Worm (Caenorhabditis elegans): ENCODE measurements around the gene rict-1.

Gene rict-1

DNA sequence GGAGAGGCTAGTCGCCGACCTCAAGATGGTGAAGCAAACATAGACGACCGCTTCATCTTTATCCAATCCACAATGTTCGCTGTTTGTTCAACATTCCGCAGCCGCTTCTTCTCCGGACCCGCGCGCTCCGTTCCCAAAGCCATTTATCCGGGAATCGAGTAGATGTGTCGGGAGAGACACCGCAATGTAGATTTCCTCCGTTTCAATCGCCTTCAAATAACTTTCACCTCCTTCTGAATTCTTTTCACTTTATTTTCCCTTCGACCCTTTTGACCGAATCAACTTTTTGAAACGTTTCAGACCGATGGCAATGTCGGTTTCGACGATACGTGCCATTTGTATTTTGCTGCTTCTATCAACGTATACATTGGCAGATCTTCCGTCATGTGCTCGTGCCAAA, 8.9 kb downstream of the rict-1 start, which contains the start of gene pqn-32:
Gene pqn-32 (plus strand): TSS at position 301 of the 400 bp plus-strand sequence.
- TF ChIP-seq lin-39 (tag; optimal IDR thresholded peaks at IDR 0.05) (no peak), nhr-11 (tag; optimal IDR thresholded peaks at IDR 0.05) (no peak), tbx-2 (tag; optimal IDR thresholded peaks at IDR 0.05) (no peak), ztf-11 (tag; optimal IDR thresholded peaks at IDR 0.05) (no peak), lin-15B (tag; optimal IDR thresholded peaks at IDR 0.05) (no peak), nhr-28 (tag; optimal IDR thresholded peaks at IDR 0.05) (no peak), fos-1 (tag; optimal IDR thresholded peaks at IDR 0.05) (no peak), nhr-77 (tag; optimal IDR thresholded peaks at IDR 0.05) (no peak), elt-2 (tag; optimal IDR thresholded peaks at IDR 0.05) (no peak), mdl-1 (tag; optimal IDR thresholded peaks at IDR 0.05) (no peak), ceh-16 (tag; optimal IDR thresholded peaks at IDR 0.05) (no peak), nhr-25 (tag; optimal IDR thresholded peaks at IDR 0.05) (no peak), eor-1 (tag; optimal IDR thresholded peaks at IDR 0.05) (no peak), skn-1 (tag; optimal IDR thresholded peaks at IDR 0.05) (no peak), lsy-12 (tag; optimal IDR thresholded peaks at IDR 0.05) (no peak)

DNA sequence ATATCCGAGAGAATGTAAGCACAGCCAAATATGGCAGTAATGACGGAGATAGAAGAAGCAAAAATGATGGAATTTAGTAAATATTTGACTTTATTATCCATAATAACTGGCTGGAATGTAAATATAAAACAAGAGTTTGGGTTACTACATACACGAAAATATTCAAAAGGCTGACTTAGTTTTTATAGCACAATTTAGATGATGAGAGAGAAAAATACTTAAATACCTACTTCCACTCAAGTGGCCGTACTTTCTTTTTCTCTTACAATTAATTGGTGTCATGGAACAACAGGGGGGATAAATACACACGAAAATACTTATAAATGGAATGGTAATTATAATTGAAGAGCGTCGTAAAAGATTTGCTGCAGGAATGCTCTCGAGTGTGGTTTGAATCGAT, 18.4 kb downstream of the rict-1 start, which contains the start of gene col-86:
Gene col-86 (minus strand): TSS at position 101 of the 400 bp plus-strand sequence.
- no peak for TF ChIP-seq elt-3 (tag; optimal IDR thresholded peaks at IDR 0.05)
- TF ChIP-seq ztf-4 (tag; optimal IDR thresholded peaks at IDR 0.05) = no peak
- TF ChIP-seq ceh-28 (tag; optimal IDR thresholded peaks at IDR 0.05) = no peak
- no peak for TF ChIP-seq sea-2 (GFP tag; optimal IDR thresholded peaks at IDR 0.05)
- no peak for TF ChIP-seq elt-2 (tag; optimal IDR thresholded peaks at IDR 0.05)
- TF ChIP-seq pqm-1 (tag; optimal IDR thresholded peaks at IDR 0.05) = no peak
- TF ChIP-seq hmg-11 (tag; optimal IDR thresholded peaks at IDR 0.05) = no peak

DNA sequence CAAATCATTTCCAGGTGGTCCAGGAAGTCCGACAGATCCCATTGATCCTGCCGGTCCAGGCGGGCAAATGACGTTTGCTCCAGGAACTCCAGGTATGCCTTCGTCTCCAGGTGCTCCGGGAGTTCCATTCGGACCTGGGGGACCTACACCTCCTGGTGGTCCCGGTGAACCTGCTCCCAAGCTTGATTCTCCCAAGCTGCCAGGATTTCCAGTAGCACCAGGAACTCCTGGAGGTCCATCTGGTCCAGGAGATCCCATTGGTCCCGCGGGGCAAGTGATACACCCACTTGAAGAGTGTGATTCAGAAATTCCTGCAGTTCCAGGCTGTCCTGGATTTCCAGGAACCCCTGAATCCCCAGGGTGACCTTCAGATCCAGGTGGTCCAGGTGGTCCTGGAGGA, 20.3 kb downstream of the rict-1 start:
- no peak for TF ChIP-seq mml-1 (tag; optimal IDR thresholded peaks at IDR 0.05)
- TF ChIP-seq nhr-12 (tag; optimal IDR thresholded peaks at IDR 0.05) = no peak
- TF ChIP-seq hmg-11 (tag; optimal IDR thresholded peaks at IDR 0.05) = no peak
- TF ChIP-seq sea-2 (GFP tag; optimal IDR thresholded peaks at IDR 0.05) = no peak
- no peak for TF ChIP-seq tbx-2 (tag; optimal IDR thresholded peaks at IDR 0.05)
- no peak for TF ChIP-seq nhr-76 (tag; optimal IDR thresholded peaks at IDR 0.05)
- TF ChIP-seq nhr-77 (tag; optimal IDR thresholded peaks at IDR 0.05) = no peak
- no peak for TF ChIP-seq aly-2 (tag; optimal IDR thresholded peaks at IDR 0.05)
- no peak for TF ChIP-seq nhr-23 (tag; optimal IDR thresholded peaks at IDR 0.05)
- TF ChIP-seq nhr-67 (tag; optimal IDR thresholded peaks at IDR 0.05) = no peak
- no peak for TF ChIP-seq R02D3.7 (tag; optimal IDR thresholded peaks at IDR 0.05)
- TF ChIP-seq elt-3 (tag; optimal IDR thresholded peaks at IDR 0.05) = no peak
- TF ChIP-seq nhr-25 (tag; optimal IDR thresholded peaks at IDR 0.05) = no peak
- no peak for TF ChIP-seq ztf-11 (tag; optimal IDR thresholded peaks at IDR 0.05)
- no peak for TF ChIP-seq unc-62 (GFP tag; optimal IDR thresholded peaks at IDR 0.05)
- TF ChIP-seq ama-1 (optimal IDR thresholded peaks at IDR 0.05) = no peak
- no peak for TF ChIP-seq ceh-82 (tag; optimal IDR thresholded peaks at IDR 0.05)

ce11 chrII:13091857-13092256, 24.8 kb downstream of the rict-1 start:
- TF ChIP-seq elt-3 (tag; optimal IDR thresholded peaks at IDR 0.05) = no peak
- TF ChIP-seq nhr-12 (tag; optimal IDR thresholded peaks at IDR 0.05) = no peak
- TF ChIP-seq nhr-76 (tag; optimal IDR thresholded peaks at IDR 0.05) = no peak
- TF ChIP-seq pqm-1 (tag; optimal IDR thresholded peaks at IDR 0.05) = no peak
- TF ChIP-seq ceh-28 (tag; optimal IDR thresholded peaks at IDR 0.05) = no peak
- TF ChIP-seq nhr-11 (tag; optimal IDR thresholded peaks at IDR 0.05) = no peak
- TF ChIP-seq ztf-4 (tag; optimal IDR thresholded peaks at IDR 0.05) = no peak
- no peak for TF ChIP-seq ama-1 (optimal IDR thresholded peaks at IDR 0.05)
- TF ChIP-seq lin-15B (tag; optimal IDR thresholded peaks at IDR 0.05) = no peak
- TF ChIP-seq nhr-28 (tag; optimal IDR thresholded peaks at IDR 0.05) = no peak
- TF ChIP-seq nhr-237 (tag; optimal IDR thresholded peaks at IDR 0.05) = no peak

ce11 chrII:13091123-13091522, 25.5 kb downstream of the rict-1 start, which contains the start of gene Y81G3A.4:
TSS of gene Y81G3A.4 (plus strand) at chrII:13091423.
- no peak for TF ChIP-seq ama-1 (optimal IDR thresholded peaks at IDR 0.05)
- TF ChIP-seq aly-2 (tag; optimal IDR thresholded peaks at IDR 0.05) = no peak
- no peak for TF ChIP-seq lin-15B (tag; optimal IDR thresholded peaks at IDR 0.05)
- no peak for TF ChIP-seq fkh-2 (tag; optimal IDR thresholded peaks at IDR 0.05)
- TF ChIP-seq nhr-25 (tag; optimal IDR thresholded peaks at IDR 0.05) = no peak
- TF ChIP-seq pha-4 (tag; optimal IDR thresholded peaks at IDR 0.05) = no peak
- no peak for TF ChIP-seq elt-3 (tag; optimal IDR thresholded peaks at IDR 0.05)
- no peak for TF ChIP-seq eor-1 (tag; optimal IDR thresholded peaks at IDR 0.05)
- TF ChIP-seq fkh-10 (GFP tag; optimal IDR thresholded peaks at IDR 0.05) = no peak
- TF ChIP-seq nhr-43 (tag; optimal IDR thresholded peaks at IDR 0.05; ENCODE audit: poor library complexity, severe bottlenecking) = no peak
- TF ChIP-seq sea-2 (GFP tag; optimal IDR thresholded peaks at IDR 0.05) = no peak
- no peak for TF ChIP-seq hmg-11 (tag; optimal IDR thresholded peaks at IDR 0.05)
